Fruit fly (Drosophila melanogaster) whole organism, embryonic: Measurements from ENCODE around the gene Cap-H2.
A peak's percentile ranks its signal among the peaks of the same experiment; 100 is the strongest.

Source experiments
- Blimp-1 ChIP-seq: fragments of 200-800 bp; sonication (Bioruptor generic); optimal IDR thresholded peaks from 3 replicates; lab custom pipeline; 2018; ENCODE audit warnings: missing biosample characterization, missing genetic modification characterization, mild to moderate bottlenecking, moderate library complexity, missing genetic modification reagents
- Bteb2 ChIP-seq: fragments of 200-800 bp; sonication (Bioruptor generic); optimal IDR thresholded peaks from 2 replicates; lab custom pipeline; 2016; ENCODE audit warnings: missing biosample characterization, missing genetic modification characterization
- CG10209 ChIP-seq: fragments of 200-800 bp; sonication (Bioruptor generic); optimal IDR thresholded peaks from 3 replicates; lab custom pipeline; 2017; ENCODE audit warnings: missing biosample characterization, mild to moderate bottlenecking, missing genetic modification characterization, missing genetic modification reagents
- CG1024 ChIP-seq: fragments of 200-800 bp; sonication (Bioruptor generic); IDR thresholded peaks from 2 replicates; pipeline ENCODE4 v1.3.6; 2022; ENCODE audit warnings: missing biosample characterization, missing genetic modification characterization
- CG10366 ChIP-seq: fragments of 200-800 bp; sonication (Bioruptor generic); IDR thresholded peaks from 2 replicates; pipeline ENCODE4 v1.3.6; 2022; ENCODE audit warnings: missing biosample characterization, missing genetic modification characterization
- CG10654 ChIP-seq: fragments of 200-800 bp; sonication (Bioruptor generic); optimal IDR thresholded peaks from 2 replicates; lab custom pipeline; 2016; ENCODE audit warnings: missing biosample characterization, missing genetic modification characterization
- CG11093 ChIP-seq: fragments of 200-800 bp; sonication (Bioruptor generic); IDR thresholded peaks from 3 replicates; pipeline ENCODE4 v1.3.6; 2022; ENCODE audit warnings: missing biosample characterization, missing genetic modification characterization
- CG12219 ChIP-seq: fragments of 200-800 bp; sonication (Bioruptor generic); optimal IDR thresholded peaks from 3 replicates; lab custom pipeline; 2018; ENCODE audit warnings: missing biosample characterization, mild to moderate bottlenecking, missing genetic modification characterization
- CG12236 ChIP-seq: fragments of 200-800 bp; sonication (Bioruptor generic); optimal IDR thresholded peaks from 2 replicates; lab custom pipeline; 2016; ENCODE audit warnings: missing biosample characterization, missing genetic modification characterization
- CG12744 ChIP-seq: fragments of 200-800 bp; sonication (Bioruptor generic); optimal IDR thresholded peaks from 2 replicates; lab custom pipeline; 2016; ENCODE audit warnings: missing biosample characterization, missing genetic modification characterization
- CG12942 ChIP-seq: fragments of 200-800 bp; sonication (Bioruptor generic); optimal IDR thresholded peaks from 3 replicates; lab custom pipeline; 2016; ENCODE audit warnings: missing biosample characterization, missing genetic modification characterization
- CG15514 ChIP-seq: fragments of 200-800 bp; sonication (Bioruptor generic); optimal IDR thresholded peaks from 3 replicates; lab custom pipeline; 2017; ENCODE audit warnings: missing biosample characterization, missing genetic modification characterization, mild to moderate bottlenecking, moderate library complexity, missing genetic modification reagents
- CG1832 ChIP-seq: fragments of 200-800 bp; sonication (Bioruptor generic); optimal IDR thresholded peaks from 2 replicates; lab custom pipeline; 2017; ENCODE audit warnings: missing biosample characterization, mild to moderate bottlenecking, missing genetic modification characterization, inconsistent platforms
- CG30403 ChIP-seq: fragments of 200-800 bp; sonication (Bioruptor generic); optimal IDR thresholded peaks from 3 replicates; lab custom pipeline; 2016; ENCODE audit warnings: missing biosample characterization, missing genetic modification characterization
- CG31224 ChIP-seq: fragments of 200-800 bp; sonication (Bioruptor generic); IDR thresholded peaks from 2 replicates; pipeline ENCODE4 v1.3.6; 2022; ENCODE audit warnings: missing biosample characterization, missing genetic modification characterization
- CG32767 ChIP-seq: fragments of 200-800 bp; sonication (Bioruptor generic); IDR thresholded peaks from 2 replicates; pipeline ENCODE4 v1.3.6; 2022; ENCODE audit warnings: missing biosample characterization, missing genetic modification characterization
- CG3407 ChIP-seq: fragments of 200-800 bp; sonication (Bioruptor generic); optimal IDR thresholded peaks from 2 replicates; lab custom pipeline; 2018; ENCODE audit warnings: missing biosample characterization, mild to moderate bottlenecking, missing genetic modification characterization
- CG3847 ChIP-seq: fragments of 200-800 bp; sonication (Bioruptor generic); IDR thresholded peaks from 2 replicates; pipeline ENCODE4 v1.3.6; 2022; ENCODE audit warnings: missing biosample characterization, missing genetic modification characterization
- CG43689 ChIP-seq: fragments of 200-800 bp; sonication (Bioruptor generic); IDR thresholded peaks from 2 replicates; pipeline ENCODE4 v1.3.6; 2022; ENCODE audit warnings: missing biosample characterization, missing genetic modification characterization
- CG4820 ChIP-seq: fragments of 200-800 bp; sonication (Bioruptor generic); optimal IDR thresholded peaks from 3 replicates; lab custom pipeline; 2016; ENCODE audit warnings: missing biosample characterization, missing genetic modification characterization
- CG4854 ChIP-seq: fragments of 200-800 bp; sonication (Bioruptor generic); optimal IDR thresholded peaks from 2 replicates; lab custom pipeline; 2016; ENCODE audit warnings: missing biosample characterization, missing genetic modification characterization, inconsistent platforms
- CG5180 ChIP-seq: fragments of 200-800 bp; sonication (Bioruptor generic); optimal IDR thresholded peaks from 3 replicates; lab custom pipeline; 2017; ENCODE audit warnings: missing biosample characterization, missing genetic modification characterization, mild to moderate bottlenecking, moderate library complexity, missing genetic modification reagents
- CG7372 ChIP-seq: fragments of 200-800 bp; sonication (Bioruptor generic); IDR thresholded peaks from 2 replicates; pipeline ENCODE4 v1.3.6; 2022; ENCODE audit warnings: missing biosample characterization, missing genetic modification characterization
- D ChIP-seq, 2 experiments: fragments of 200-800 bp in 1 of 2; fragments of >200 bp in 1 of 2; sonication (Bioruptor generic) in 1 of 2; optimal IDR thresholded peaks; 2 replicates in 1 of 2; 3 replicates in 1 of 2; lab custom pipeline; 2017; ENCODE audit warnings: mild to moderate bottlenecking in 1 of 2, missing biosample characterization in 1 of 2, missing genetic modification characterization in 1 of 2, missing genetic modification reagents in 1 of 2
- Dll ChIP-seq: fragments of 200-800 bp; sonication (Bioruptor generic); IDR thresholded peaks from 4 replicates; pipeline ENCODE4 v1.3.6; 2022; ENCODE audit warnings: missing biosample characterization, missing genetic modification characterization; ENCODE audit not compliant: partially characterized antibody
- Ets97D ChIP-seq: fragments of 200-800 bp; sonication (Bioruptor generic); optimal IDR thresholded peaks from 3 replicates; lab custom pipeline; 2016; ENCODE audit warnings: missing biosample characterization, missing genetic modification characterization
- GATAe ChIP-seq: fragments of 200-800 bp; sonication (Bioruptor generic); conservative IDR thresholded peaks from 2 replicates; pipeline ENCODE4 v1.3.6; 2022; ENCODE audit warnings: missing biosample characterization, missing genetic modification characterization
- Hr78 ChIP-seq, 2 experiments: fragments of 200-800 bp in 1 of 2; fragments of >200 bp in 1 of 2; sonication (Bioruptor generic) in 1 of 2; optimal IDR thresholded peaks; 2 replicates each; lab custom pipeline; 2017 to 2019; ENCODE audit warnings: missing biosample characterization in 2 of 2, missing genetic modification characterization in 2 of 2, mild to moderate bottlenecking in 1 of 2, moderate library complexity in 1 of 2
- Hsf ChIP-seq: fragments of 200-800 bp; sonication (Bioruptor generic); optimal IDR thresholded peaks from 3 replicates; lab custom pipeline; 2016; ENCODE audit warnings: missing biosample characterization, missing genetic modification characterization
- Lim3 ChIP-seq: fragments of 200-800 bp; sonication (Bioruptor generic); IDR thresholded peaks from 2 replicates; pipeline ENCODE4 v1.3.6; 2022; ENCODE audit warnings: missing biosample characterization, missing genetic modification characterization
- Mad ChIP-seq: fragments of 200-800 bp; sonication (Bioruptor generic); optimal IDR thresholded peaks from 2 replicates; lab custom pipeline; 2016; ENCODE audit warnings: missing biosample characterization, missing genetic modification characterization
- NC2α ChIP-seq: fragments of 200-800 bp; sonication (Bioruptor generic); optimal IDR thresholded peaks from 2 replicates; lab custom pipeline; 2016; ENCODE audit warnings: missing biosample characterization, missing genetic modification characterization
- Optix ChIP-seq: fragments of 200-800 bp; sonication (Bioruptor generic); IDR thresholded peaks from 3 replicates; pipeline ENCODE4 v1.3.6; 2022; ENCODE audit warnings: missing biosample characterization, missing genetic modification characterization
- Rx ChIP-seq: fragments of 200-800 bp; sonication (Bioruptor generic); IDR thresholded peaks from 2 replicates; pipeline ENCODE4 v1.3.6; 2022; ENCODE audit warnings: missing biosample characterization, missing genetic modification characterization
- YL-1 ChIP-seq: fragments of 200-800 bp; sonication (Bioruptor generic); optimal IDR thresholded peaks from 3 replicates; lab custom pipeline; 2017; ENCODE audit warnings: missing biosample characterization, mild to moderate bottlenecking, missing genetic modification characterization
- al ChIP-seq: fragments of 200-800 bp; sonication (Bioruptor generic); IDR thresholded peaks from 2 replicates; pipeline ENCODE4 v1.3.6; 2022; ENCODE audit warnings: missing biosample characterization, missing genetic modification characterization
- ash1 ChIP-seq: fragments of 200-800 bp; sonication (Bioruptor generic); optimal IDR thresholded peaks from 2 replicates; lab custom pipeline; 2018; ENCODE audit warnings: missing biosample characterization, mild to moderate bottlenecking, missing genetic modification characterization
- crc ChIP-seq: fragments of 200-800 bp; sonication (Bioruptor generic); optimal IDR thresholded peaks from 2 replicates; lab custom pipeline; 2016; ENCODE audit warnings: missing biosample characterization, missing genetic modification characterization
- dati ChIP-seq: fragments of 200-800 bp; sonication (Bioruptor generic); IDR thresholded peaks from 2 replicates; pipeline ENCODE4 v1.3.6; 2022; ENCODE audit warnings: missing biosample characterization, missing genetic modification characterization
- ems ChIP-seq: fragments of 200-800 bp; sonication (Bioruptor generic); optimal IDR thresholded peaks from 3 replicates; lab custom pipeline; 2016; ENCODE audit warnings: missing biosample characterization, missing genetic modification characterization
- hth ChIP-seq: fragments of >200 bp; optimal IDR thresholded peaks from 2 replicates; lab custom pipeline; 2017; ENCODE audit warnings: inconsistent platforms
- jing ChIP-seq: fragments of 200-800 bp; sonication (Bioruptor generic); optimal IDR thresholded peaks from 2 replicates; lab custom pipeline; 2018; ENCODE audit warnings: missing biosample characterization, mild to moderate bottlenecking, missing genetic modification characterization
- knrl ChIP-seq: fragments of 200-800 bp; sonication (Bioruptor generic); IDR thresholded peaks from 3 replicates; pipeline ENCODE4 v1.3.6; 2022; ENCODE audit warnings: missing biosample characterization, missing genetic modification characterization; ENCODE audit not compliant: partially characterized antibody
- sima ChIP-seq: fragments of 200-800 bp; sonication (Bioruptor generic); optimal IDR thresholded peaks from 2 replicates; lab custom pipeline; 2016; ENCODE audit warnings: missing biosample characterization, missing genetic modification characterization
- sna ChIP-seq: fragments of 200-800 bp; sonication (Bioruptor generic); IDR thresholded peaks from 2 replicates; pipeline ENCODE4 v1.3.6; 2022; ENCODE audit warnings: missing biosample characterization, missing genetic modification characterization; ENCODE audit not compliant: partially characterized antibody
- trh ChIP-seq: fragments of 200-800 bp; sonication (Bioruptor generic); optimal IDR thresholded peaks from 2 replicates; lab custom pipeline; 2016; ENCODE audit warnings: missing biosample characterization, missing genetic modification characterization
- ttk ChIP-seq: fragments of 200-800 bp; sonication (Bioruptor generic); IDR thresholded peaks from 2 replicates; pipeline ENCODE4 v2.1.2; 2022; ENCODE audit warnings: missing biosample characterization, missing genetic modification characterization
- unc-4 ChIP-seq: fragments of 200-800 bp; sonication (Bioruptor generic); IDR thresholded peaks from 2 replicates; pipeline ENCODE4 v1.3.6; 2022; ENCODE audit warnings: missing biosample characterization, missing genetic modification characterization; ENCODE audit not compliant: partially characterized antibody
- vnd ChIP-seq: fragments of 200-800 bp; sonication (Bioruptor generic); IDR thresholded peaks from 3 replicates; pipeline ENCODE4 v1.3.6; 2022; ENCODE audit warnings: missing biosample characterization, missing genetic modification characterization; ENCODE audit not compliant: partially characterized antibody
- zen ChIP-seq: fragments of 200-800 bp; sonication (Bioruptor generic); optimal IDR thresholded peaks from 3 replicates; lab custom pipeline; 2018; ENCODE audit warnings: missing biosample characterization, mild to moderate bottlenecking, missing genetic modification characterization, moderate library complexity

Cap-H2 gene

DNA sequence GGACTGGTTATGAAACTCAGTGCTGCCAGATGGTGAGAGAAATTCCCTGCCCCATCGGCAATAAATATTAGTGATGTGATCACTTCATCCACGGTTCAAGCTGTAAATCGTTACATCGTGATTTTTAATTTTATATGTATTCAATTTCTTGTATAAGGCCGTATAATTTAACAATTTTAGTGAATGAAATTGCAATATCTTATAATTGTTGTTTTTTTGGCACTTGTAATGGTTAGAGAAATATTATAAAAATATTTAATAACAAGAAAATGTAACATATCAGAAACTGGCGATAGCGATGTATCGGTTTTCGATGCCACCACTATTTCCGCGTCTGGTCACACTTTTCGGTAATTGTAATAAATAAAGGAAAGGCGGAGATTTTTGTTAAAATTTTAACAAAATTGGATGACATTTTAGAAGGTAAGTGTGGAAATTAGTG lies 23.0 kb downstream of the Cap-H2 start, which contains the start of the genes mRpL37 and Rbp1:
mRpL37 (minus strand) TSS at position 35 of the 442 bp plus-strand sequence.
Rbp1 (plus strand) TSS at position 326 of the 442 bp plus-strand sequence.
- TF ChIP-seq CG7372 (GFP tag; lab: Robert Waterston, UW) (peak; percentile 54; the same call in 1 of the 2 replicates), CG30403 (GFP tag; lab: Kevin White, UChicago) (peak; percentile 91), unc-4 (GFP tag; lab: Robert Waterston, UW) (peak; percentile 94), sna (GFP tag; lab: Robert Waterston, UW) (peak; percentile 86), dati (GFP tag; lab: Robert Waterston, UW) (no peak), CG12744 (no peak), CG10366 (GFP tag; lab: Robert Waterston, UW) (peak; percentile 54), Hr78 (GFP tag; optimal IDR thresholded peaks at IDR 0.05; lab: Kevin White, UChicago) (no peak), CG1832 (GFP tag; lab: Kevin White, UChicago) (no peak), CG31224 (0 out of 2 replicates have a peak, but pooled peaks have one; percentile 52), Ets97D (GFP tag; lab: Kevin White, UChicago) (peak; percentile 54), ash1 (GFP tag; lab: Kevin White, UChicago) (no peak), CG12942 (peak; percentile 75), Rx (GFP tag; lab: Robert Waterston, UW) (no peak; the same call in 1 of the 2 replicates), CG1024 (GFP tag; lab: Robert Waterston, UW) (no peak), Blimp-1 (GFP tag; lab: Kevin White, UChicago) (no peak), knrl (GFP tag; lab: Robert Waterston, UW) (peak; percentile 96), Hsf (GFP tag; lab: Kevin White, UChicago) (peak; percentile 80), CG12219 (GFP tag; lab: Kevin White, UChicago) (no peak), CG10209 (GFP tag; lab: Kevin White, UChicago) (peak; percentile 69), NC2α (GFP tag; lab: Kevin White, UChicago) (no peak), CG11093 (GFP tag; lab: Robert Waterston, UW) (peak; percentile 80; the same call in 2 of the 3 replicates), zen (tag; lab: Kevin White, UChicago) (peak; percentile 71), jing (peak; percentile 1), Dll (GFP tag; lab: Robert Waterston, UW) (peak; percentile 97), vnd (GFP tag; lab: Robert Waterston, UW) (peak; percentile 88), CG5180 (GFP tag; lab: Kevin White, UChicago) (no peak), Bteb2 (GFP tag; lab: Kevin White, UChicago) (peak; percentile 54), CG43689 (GFP tag; lab: Robert Waterston, UW) (no peak), CG4820 (GFP tag; lab: Kevin White, UChicago) (peak; percentile 76), CG3407 (GFP tag; lab: Kevin White, UChicago) (no peak), Optix (no peak), CG12236 (GFP tag; lab: Kevin White, UChicago) (no peak), al (GFP tag; lab: Robert Waterston, UW) (peak; percentile 85), trh (GFP tag; lab: Kevin White, UChicago) (peak; percentile 11), CG15514 (peak; percentile 53), GATAe (no peak), D (optimal IDR thresholded peaks at IDR 0.05; lab: Kevin White, UChicago) (no peak), D (GFP tag; optimal IDR thresholded peaks at IDR 0.05; lab: Kevin White, UChicago) (peak; percentile 62), crc (GFP tag; lab: Kevin White, UChicago) (no peak), Lim3 (GFP tag; lab: Robert Waterston, UW) (no peak), ems (peak; percentile 88), CG32767 (GFP tag; lab: Robert Waterston, UW) (0 out of 2 replicates have a peak, but pooled peaks have one; percentile 27), sima (GFP tag; lab: Kevin White, UChicago) (no peak), YL-1 (peak; percentile 76), CG4854 (GFP tag; lab: Kevin White, UChicago) (peak; percentile 59), CG10654 (GFP tag; lab: Kevin White, UChicago) (peak; percentile 65), CG3847 (GFP tag; lab: Robert Waterston, UW) (peak; percentile 85), hth (lab: Kevin White, UChicago) (no peak), Mad (GFP tag; lab: Kevin White, UChicago) (peak; percentile 54), ttk (GFP tag; lab: Robert Waterston, UW) (peak; percentile 63)
